Fruit fly (Drosophila melanogaster) whole organism, adult: ENCODE data around the gene CG9624.

Experiments used
- CG11617 ChIP-seq: fragments of 200-800 bp; sonication (Bioruptor generic); optimal IDR thresholded peaks from 2 replicates; lab custom pipeline; 2017; ENCODE audit warnings: mild to moderate bottlenecking, missing biosample characterization, missing genetic modification reagents, missing genetic modification characterization
- CG12768 ChIP-seq: fragments of 200-800 bp; sonication (Bioruptor generic); optimal IDR thresholded peaks from 2 replicates; lab custom pipeline; 2017; ENCODE audit warnings: missing biosample characterization, missing genetic modification characterization, mild to moderate bottlenecking, moderate library complexity, missing genetic modification reagents
- CG14711 ChIP-seq: fragments of 200-800 bp; sonication (Bioruptor generic); optimal IDR thresholded peaks from 2 replicates; lab custom pipeline; 2018; ENCODE audit warnings: missing biosample characterization, mild to moderate bottlenecking, missing genetic modification characterization, moderate library complexity
- CG1620 ChIP-seq: fragments of 200-800 bp; sonication (Bioruptor generic); optimal IDR thresholded peaks from 2 replicates; lab custom pipeline; 2016; ENCODE audit warnings: missing biosample characterization, missing genetic modification characterization
- CG33017 ChIP-seq: fragments of 200-800 bp; sonication (Bioruptor generic); optimal IDR thresholded peaks from 2 replicates; lab custom pipeline; 2018; ENCODE audit warnings: missing biosample characterization, mild to moderate bottlenecking, missing genetic modification characterization, moderate library complexity
- CG5204 ChIP-seq: fragments of 200-800 bp; sonication (Bioruptor generic); optimal IDR thresholded peaks from 2 replicates; lab custom pipeline; 2016; ENCODE audit warnings: missing biosample characterization, missing genetic modification characterization
- CG7045 ChIP-seq: fragments of 200-800 bp; sonication (Bioruptor generic); optimal IDR thresholded peaks from 2 replicates; lab custom pipeline; 2017; ENCODE audit warnings: missing biosample characterization, mild to moderate bottlenecking, missing genetic modification characterization
- CG7101 ChIP-seq: fragments of 200-800 bp; sonication (Bioruptor generic); optimal IDR thresholded peaks from 2 replicates; lab custom pipeline; 2018; ENCODE audit warnings: missing biosample characterization, mild to moderate bottlenecking, missing genetic modification characterization, moderate library complexity
- Clk ChIP-seq: fragments of 200-800 bp; sonication (Bioruptor generic); optimal IDR thresholded peaks from 2 replicates; lab custom pipeline; 2017; ENCODE audit warnings: missing biosample characterization, missing genetic modification characterization
- Crg-1 ChIP-seq: fragments of 200-800 bp; sonication (Bioruptor generic); optimal IDR thresholded peaks from 2 replicates; lab custom pipeline; 2016; ENCODE audit warnings: missing biosample characterization, missing genetic modification characterization
- Hr96 ChIP-seq: fragments of 200-800 bp; sonication (Bioruptor generic); optimal IDR thresholded peaks from 2 replicates; lab custom pipeline; 2016; ENCODE audit warnings: missing biosample characterization, missing genetic modification characterization
- Mnt ChIP-seq: fragments of 200-800 bp; sonication (Bioruptor generic); optimal IDR thresholded peaks from 2 replicates; lab custom pipeline; 2016; ENCODE audit warnings: missing biosample characterization, mild to moderate bottlenecking, missing genetic modification characterization
- bab1 ChIP-seq: fragments of 200-800 bp; sonication (Bioruptor generic); optimal IDR thresholded peaks from 3 replicates; lab custom pipeline; 2019; ENCODE audit warnings: missing biosample characterization, mild to moderate bottlenecking, missing genetic modification characterization, moderate library complexity
- cic ChIP-seq: fragments of 200-800 bp; sonication (Bioruptor generic); optimal IDR thresholded peaks from 2 replicates; lab custom pipeline; 2017; ENCODE audit warnings: missing biosample characterization, mild to moderate bottlenecking, missing genetic modification characterization, moderate library complexity
- cnc ChIP-seq, 2 experiments: fragments of >200 bp; optimal IDR thresholded peaks; 2 replicates each; lab custom pipeline; 2017
- kay ChIP-seq: fragments of 200-800 bp; sonication (Bioruptor generic); peaks from one replicate; lab custom pipeline; 2016; ENCODE audit warnings: missing biosample characterization, missing genetic modification characterization, borderline replicate concordance
- ovo ChIP-seq: fragments of 200-800 bp; sonication (Bioruptor generic); optimal IDR thresholded peaks from 2 replicates; lab custom pipeline; 2016; ENCODE audit warnings: missing biosample characterization, missing genetic modification characterization
- pad ChIP-seq: fragments of 200-800 bp; sonication (Bioruptor generic); optimal IDR thresholded peaks from 3 replicates; lab custom pipeline; 2017; ENCODE audit warnings: missing biosample characterization, missing genetic modification characterization, mild to moderate bottlenecking, moderate library complexity, missing genetic modification reagents
- tj ChIP-seq: fragments of 200-800 bp; sonication (Bioruptor generic); optimal IDR thresholded peaks from 3 replicates; lab custom pipeline; 2017; ENCODE audit warnings: missing biosample characterization, mild to moderate bottlenecking, missing genetic modification characterization, moderate library complexity
- toe ChIP-seq: fragments of 200-800 bp; sonication (Bioruptor generic); optimal IDR thresholded peaks from 2 replicates; lab custom pipeline; 2016; ENCODE audit warnings: missing biosample characterization, missing genetic modification characterization

Gene CG9624

dm6 chr3R:14255808-14256207 lies 26.9 kb upstream of the CG9624 start, which contains the start of gene CG43179:
CG43179 (plus strand) TSS chr3R:14256108.
- TF ChIP-seq toe (GFP tag; lab: Kevin White, UChicago) (no peak), bab1 (GFP tag; lab: Kevin White, UChicago) (no peak), CG7045 (no peak), Crg-1 (no peak), cnc (optimal IDR thresholded peaks at IDR 0.05; lab: Kevin White, UChicago) (no peak), Hr96 (no peak), Clk (no peak), CG12768 (no peak), CG33017 (tag; lab: Kevin White, UChicago) (no peak)

- no peak for TF ChIP-seq bab1 (GFP tag; lab: Kevin White, UChicago)
- no peak for TF ChIP-seq CG7101 (tag; lab: Kevin White, UChicago)
- TF ChIP-seq kay (GFP tag; lab: Kevin White, UChicago), result no peak
- no peak for TF ChIP-seq Mnt (GFP tag; lab: Kevin White, UChicago)
- no peak for TF ChIP-seq cic (GFP tag; lab: Kevin White, UChicago)
- TF ChIP-seq CG12768, result no peak
- no peak for TF ChIP-seq Crg-1
- no peak for TF ChIP-seq CG7045
- TF ChIP-seq CG33017 (tag; lab: Kevin White, UChicago), result no peak
- no peak for TF ChIP-seq CG5204 (GFP tag; lab: Kevin White, UChicago)
- no peak for TF ChIP-seq Hr96
- TF ChIP-seq ovo, result no peak
- no peak for TF ChIP-seq CG1620 (GFP tag; lab: Kevin White, UChicago)
Observed at dm6 chr3R:14245371-14245770, 16.4 kb upstream of the CG9624 start, which contains the start of gene CG9616. CG9616 (minus strand) TSS chr3R:14245471.

dm6 chr3R:14244577-14244976 lies 15.6 kb upstream of the CG9624 start, which contains the start of gene CG43291:
CG43291 (minus strand) TSS chr3R:14244677.
- no peak for TF ChIP-seq CG14711 (tag; lab: Kevin White, UChicago)
- TF ChIP-seq Crg-1, result no peak
- TF ChIP-seq kay (GFP tag; lab: Kevin White, UChicago), result no peak
- TF ChIP-seq bab1 (GFP tag; lab: Kevin White, UChicago), result no peak
- no peak for TF ChIP-seq CG33017 (tag; lab: Kevin White, UChicago)
- no peak for TF ChIP-seq CG11617 (GFP tag; lab: Kevin White, UChicago)
- no peak for TF ChIP-seq CG7045
- no peak for TF ChIP-seq Hr96
- TF ChIP-seq CG5204 (GFP tag; lab: Kevin White, UChicago), result no peak
- no peak for TF ChIP-seq cnc (optimal IDR thresholded peaks at IDR 0.05; lab: Kevin White, UChicago)

DNA sequence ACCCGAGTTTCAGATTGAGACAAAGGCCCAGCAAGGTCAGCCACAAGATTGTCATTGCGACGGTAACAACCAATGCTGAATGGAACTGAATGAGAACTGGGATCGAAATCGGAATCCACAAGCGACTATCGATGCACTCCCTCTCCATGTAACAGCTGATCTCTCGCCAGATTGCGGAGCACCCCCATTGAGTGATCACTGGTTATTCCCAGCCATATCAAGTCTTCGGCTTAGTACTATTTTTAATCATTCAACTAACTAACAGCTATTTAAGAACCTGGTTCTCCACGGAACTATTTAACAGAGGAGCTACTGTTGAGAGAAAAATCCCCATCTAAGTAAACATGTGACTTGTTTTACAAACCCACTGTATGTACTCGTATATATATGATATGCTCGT lies 2.3 kb downstream of the CG9624 start, which contains the start of gene CG9631:
Gene CG9631 (minus strand): TSS at position 101 of the 400 bp plus-strand sequence.
- TF ChIP-seq CG11617 (GFP tag; lab: Kevin White, UChicago), result no peak
- no peak for TF ChIP-seq CG7101 (tag; lab: Kevin White, UChicago)
- no peak for TF ChIP-seq toe (GFP tag; lab: Kevin White, UChicago)
- TF ChIP-seq cic (GFP tag; lab: Kevin White, UChicago), result peak; percentile 80

DNA sequence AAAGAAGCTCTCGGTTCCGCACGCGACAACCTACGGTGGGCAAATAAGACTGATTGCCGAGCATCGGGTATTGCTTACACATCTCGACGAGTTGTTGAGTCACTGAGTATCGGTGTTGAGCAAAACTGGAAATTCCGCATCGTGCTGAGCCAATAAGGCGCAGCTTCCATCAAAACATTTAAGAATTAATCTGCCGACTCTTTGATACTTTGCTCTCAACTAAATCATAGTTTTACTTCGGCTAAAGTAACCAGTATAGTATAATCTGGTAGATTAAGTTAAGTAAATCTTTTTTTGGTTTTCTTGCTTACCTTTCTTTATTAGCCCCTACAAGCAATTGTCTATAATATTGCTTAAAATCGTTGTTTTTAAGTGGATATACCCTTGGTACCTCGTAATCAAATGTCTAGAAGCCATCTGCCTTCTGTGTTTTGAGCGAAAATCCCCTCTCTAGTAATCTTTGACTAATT lies 4.8 kb downstream of the CG9624 start, which contains the start of gene Sp212:
Gene Sp212 (minus strand): TSS at position 51 of the 470 bp plus-strand sequence.
- TF ChIP-seq pad (GFP tag; lab: Kevin White, UChicago), result no peak
- peak; percentile 22 for TF ChIP-seq CG33017 (tag; lab: Kevin White, UChicago)
- TF ChIP-seq cnc (optimal IDR thresholded peaks at IDR 0.05; lab: Kevin White, UChicago), result no peak
- TF ChIP-seq CG11617 (GFP tag; lab: Kevin White, UChicago), result no peak
- TF ChIP-seq CG14711 (tag; lab: Kevin White, UChicago), result peak; percentile 34

DNA sequence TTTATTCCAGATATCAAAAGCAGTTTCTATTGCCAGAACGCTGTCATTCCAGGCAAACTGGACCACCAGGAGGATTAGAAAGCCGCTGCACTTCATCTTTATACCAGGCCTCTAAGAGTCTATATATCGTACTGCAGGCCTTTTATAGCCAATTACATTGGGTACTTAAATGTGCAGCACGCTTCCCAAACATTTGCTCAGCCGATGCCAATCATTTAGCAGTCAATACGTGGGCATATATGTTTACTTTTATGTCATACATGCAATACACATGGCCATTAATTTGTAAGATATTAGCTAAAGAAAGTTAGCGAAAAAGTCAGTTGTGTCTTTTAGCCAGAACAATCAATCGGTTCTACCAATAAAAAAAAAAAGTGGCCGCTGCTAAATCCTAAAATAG lies 7.5 kb downstream of the CG9624 start, which contains the start of gene CG33109:
Gene CG33109 (minus strand): TSS at position 101 of the 400 bp plus-strand sequence.
- TF ChIP-seq CG33017 (tag; lab: Kevin White, UChicago), result no peak
- peak; percentile 24 for TF ChIP-seq kay (GFP tag; lab: Kevin White, UChicago)
- no peak for TF ChIP-seq Mnt (GFP tag; lab: Kevin White, UChicago)
- no peak for TF ChIP-seq CG1620 (GFP tag; lab: Kevin White, UChicago)
- no peak for TF ChIP-seq CG7101 (tag; lab: Kevin White, UChicago)
- no peak for TF ChIP-seq bab1 (GFP tag; lab: Kevin White, UChicago)
- TF ChIP-seq cic (GFP tag; lab: Kevin White, UChicago), result no peak
- no peak for TF ChIP-seq CG14711 (tag; lab: Kevin White, UChicago)

- no peak for TF ChIP-seq Crg-1
- peak; percentile 36 for TF ChIP-seq cic (GFP tag; lab: Kevin White, UChicago)
- TF ChIP-seq Mnt (GFP tag; lab: Kevin White, UChicago), result peak; percentile 2
Observed at dm6 chr3R:14220105-14220504, 8.8 kb downstream of the CG9624 start, which contains the start of gene CG31326. CG31326 (minus strand) TSS chr3R:14220205.

DNA sequence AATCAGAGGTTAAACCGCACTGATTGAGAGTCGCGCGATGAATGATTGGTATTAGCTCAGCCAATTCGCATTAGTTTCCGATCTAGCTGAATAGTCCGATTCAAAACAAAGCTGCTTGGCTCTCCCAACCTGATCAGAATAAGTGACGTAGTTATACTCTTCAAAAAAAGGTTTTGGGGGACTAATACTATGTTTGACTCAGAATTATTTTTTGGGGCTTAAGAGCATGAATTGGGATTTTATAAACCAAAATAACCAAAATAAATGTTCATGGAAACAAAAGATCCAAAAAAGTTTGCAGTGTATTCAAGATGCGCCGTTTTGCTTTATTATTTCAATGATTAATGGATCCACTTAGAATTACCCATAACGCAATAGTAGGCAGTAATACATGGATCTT lies 11.1 kb downstream of the CG9624 start, which contains the start of gene CG9649:
Gene CG9649 (minus strand): TSS at position 44 of the 400 bp plus-strand sequence.
- TF ChIP-seq toe (GFP tag; lab: Kevin White, UChicago) (no peak), cnc (optimal IDR thresholded peaks at IDR 0.05; lab: Kevin White, UChicago) (no peak), CG33017 (tag; lab: Kevin White, UChicago) (peak; percentile 62), pad (GFP tag; lab: Kevin White, UChicago) (peak; percentile 14), bab1 (GFP tag; lab: Kevin White, UChicago) (no peak), CG12768 (peak; percentile 52), CG14711 (tag; lab: Kevin White, UChicago) (peak; percentile 64), Clk (no peak), CG11617 (GFP tag; lab: Kevin White, UChicago) (no peak), Hr96 (no peak), tj (GFP tag; lab: Kevin White, UChicago) (peak; percentile 8), CG5204 (GFP tag; lab: Kevin White, UChicago) (peak; percentile 46), cic (GFP tag; lab: Kevin White, UChicago) (peak; percentile 63), kay (GFP tag; lab: Kevin White, UChicago) (peak; percentile 71), Mnt (GFP tag; lab: Kevin White, UChicago) (no peak), ovo (no peak), CG7101 (tag; lab: Kevin White, UChicago) (peak; percentile 54), CG1620 (GFP tag; lab: Kevin White, UChicago) (no peak), Crg-1 (no peak), CG7045 (peak; percentile 44)
